Worm (Caenorhabditis elegans) whole organism, L1 larva: ENCODE results near the gene C16C10.13.
A peak's percentile ranks its signal among the peaks of the same experiment; 100 is the strongest.

Experiments
- C16A3.4 ChIP-seq: fragments of 150-350 bp; optimal IDR thresholded peaks from 2 replicates; lab custom pipeline; 2014; ENCODE audit warnings: missing biosample characterization, missing genetic modification characterization
- ama-1 ChIP-seq: fragments of 150-350 bp; optimal IDR thresholded peaks from 2 replicates; lab custom pipeline; 2014
- ces-1 ChIP-seq: fragments of 150-350 bp; optimal IDR thresholded peaks from 2 replicates; lab custom pipeline; 2014; ENCODE audit warnings: missing biosample characterization, missing genetic modification reagents, missing genetic modification characterization
- egl-27 ChIP-seq, 2 experiments: fragments of 150-350 bp in 1 of 2; sonication (generic microtip); optimal IDR thresholded peaks; 3 replicates each; lab custom pipeline; 2017 to 2018; ENCODE audit warnings: missing biosample characterization in 2 of 2, missing genetic modification characterization in 2 of 2, missing genetic modification reagents in 2 of 2
- elt-3 ChIP-seq, 6 experiments: fragments of 150-350 bp in 1 of 6; sonication (generic microtip); optimal IDR thresholded peaks; 2 replicates each; lab custom pipeline; 2017 to 2018; ENCODE audit warnings: missing biosample characterization in 6 of 6, missing genetic modification characterization in 6 of 6, inconsistent platforms in 1 of 6
- jun-1 ChIP-seq: fragments of 150-350 bp; optimal IDR thresholded peaks from 2 replicates; lab custom pipeline; 2014; ENCODE audit warnings: missing biosample characterization, missing genetic modification reagents, missing genetic modification characterization
- mep-1 ChIP-seq: fragments of 150-350 bp; optimal IDR thresholded peaks from 2 replicates; lab custom pipeline; 2014; ENCODE audit warnings: missing biosample characterization, missing genetic modification characterization
- nhr-90 ChIP-seq: sonication (generic microtip); optimal IDR thresholded peaks from 2 replicates; lab custom pipeline; 2016; ENCODE audit warnings: mild to moderate bottlenecking, missing genetic modification characterization, missing compliant biosample characterization; ENCODE audit not compliant: poor library complexity
- pag-3 ChIP-seq: sonication (generic microtip); optimal IDR thresholded peaks from 2 replicates; lab custom pipeline; 2017; ENCODE audit warnings: missing genetic modification characterization, mild to moderate bottlenecking, missing compliant biosample characterization, antibody characterized with exemption, borderline replicate concordance; ENCODE audit not compliant: insufficient read depth
- snpc-4 ChIP-seq: fragments of 150-350 bp; optimal IDR thresholded peaks from 2 replicates; lab custom pipeline; 2014; ENCODE audit warnings: missing biosample characterization, missing genetic modification characterization
- sox-4 ChIP-seq: sonication (generic microtip); optimal IDR thresholded peaks from 2 replicates; lab custom pipeline; 2016; ENCODE audit warnings: missing genetic modification characterization, missing compliant biosample characterization

DNA sequence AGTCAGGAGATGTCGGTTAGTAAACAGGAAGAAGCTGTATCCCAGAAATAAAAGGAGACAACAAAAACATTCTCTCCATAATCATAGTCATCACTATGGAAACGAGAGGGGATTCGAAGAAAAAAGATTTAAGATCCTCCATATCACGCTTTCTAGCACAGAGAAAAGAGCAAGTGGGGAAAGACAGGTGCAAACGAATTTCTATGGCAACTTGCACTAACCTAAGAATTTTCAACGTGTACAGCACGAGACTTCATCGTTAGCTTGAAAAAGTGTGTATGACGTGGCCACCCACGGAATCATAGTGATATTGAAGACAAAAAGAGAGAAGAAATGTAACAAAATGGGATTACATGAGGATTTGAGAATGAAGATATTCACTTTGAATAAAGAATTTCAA lies 44.6 kb downstream of the C16C10.13 start:
- TF ChIP-seq snpc-4 (tag; lab: Kevin White, UChicago), result no peak
- no peak for TF ChIP-seq mep-1 (tag; lab: Kevin White, UChicago)
- TF ChIP-seq nhr-90 (tag; lab: Kevin White, UChicago), result no peak
- no peak for TF ChIP-seq ama-1
- no peak for TF ChIP-seq pag-3 (tag; lab: Kevin White, UChicago)
- TF ChIP-seq sox-4 (tag; lab: Kevin White, UChicago), result peak; percentile 20
- no peak for TF ChIP-seq egl-27 (tag; optimal IDR thresholded peaks at IDR 0.05; lab: Kevin White, UChicago)
- TF ChIP-seq elt-3 (tag; optimal IDR thresholded peaks at IDR 0.05; lab: Kevin White, UChicago), result no peak
- TF ChIP-seq ces-1 (GFP tag; lab: Kevin White, UChicago), result no peak
- TF ChIP-seq C16A3.4 (tag; lab: Kevin White, UChicago), result no peak
- no peak for TF ChIP-seq jun-1
